Worm (Caenorhabditis elegans) whole organism, early embryonic: ENCODE results near the gene dmd-3.

Experiments
- B0310.2 ChIP-seq: sonication (generic microtip); optimal IDR thresholded peaks from 2 replicates; lab custom pipeline; 2016; ENCODE audit warnings: mild to moderate bottlenecking, missing genetic modification characterization, missing compliant biosample characterization
- F13C5.2 ChIP-seq: sonication (generic microtip); optimal IDR thresholded peaks from 2 replicates; lab custom pipeline; 2017; ENCODE audit warnings: mild to moderate bottlenecking, missing genetic modification characterization, inconsistent platforms, missing compliant biosample characterization
- aly-1 ChIP-seq: sonication (generic microtip); optimal IDR thresholded peaks from 2 replicates; lab custom pipeline; 2016; ENCODE audit warnings: missing genetic modification characterization, missing compliant biosample characterization
- ama-1 ChIP-seq: fragments of 150-350 bp; optimal IDR thresholded peaks from 2 replicates; lab custom pipeline; 2014
- ceh-13 ChIP-seq: fragments of 200-800 bp; sonication (Bioruptor generic); optimal IDR thresholded peaks from 2 replicates; lab custom pipeline; 2018; ENCODE audit warnings: mild to moderate bottlenecking, missing genetic modification characterization, missing compliant biosample characterization
- ceh-36 ChIP-seq: sonication (generic microtip); optimal IDR thresholded peaks from 2 replicates; lab custom pipeline; 2016; ENCODE audit warnings: missing genetic modification characterization, inconsistent platforms, missing compliant biosample characterization
- ets-7 ChIP-seq: sonication (generic microtip); optimal IDR thresholded peaks from 2 replicates; lab custom pipeline; 2016; ENCODE audit warnings: missing genotype, missing genetic modification characterization, missing compliant biosample characterization
- flt-1 ChIP-seq: fragments of 200-800 bp; sonication (Bioruptor generic); IDR thresholded peaks from 2 replicates; pipeline ENCODE4 v1.3.6; 2022; ENCODE audit warnings: missing genetic modification characterization, missing compliant biosample characterization
- hmbx-1 ChIP-seq: sonication (generic microtip); optimal IDR thresholded peaks from 2 replicates; lab custom pipeline; 2016; ENCODE audit warnings: mild to moderate bottlenecking, missing genetic modification characterization, missing compliant biosample characterization
- hmg-4 ChIP-seq: fragments of 200-800 bp; sonication (Bioruptor generic); optimal IDR thresholded peaks from 2 replicates; lab custom pipeline; 2018; ENCODE audit warnings: mild to moderate bottlenecking, missing genetic modification characterization, missing compliant biosample characterization
- hnd-1 ChIP-seq: sonication (generic microtip); optimal IDR thresholded peaks from 2 replicates; lab custom pipeline; 2016; ENCODE audit warnings: missing genetic modification characterization, missing compliant biosample characterization
- pes-1 ChIP-seq: fragments of 200-800 bp; sonication (Bioruptor generic); IDR thresholded peaks from 2 replicates; pipeline ENCODE4 v1.3.6; 2022; ENCODE audit warnings: missing genetic modification reagents, missing genetic modification characterization, missing compliant biosample characterization
- scrt-1 ChIP-seq: fragments of 200-800 bp; sonication (Bioruptor generic); IDR thresholded peaks from 2 replicates; pipeline ENCODE4 v1.3.6; 2022; ENCODE audit warnings: missing genetic modification characterization, missing compliant biosample characterization
- sea-1 ChIP-seq: fragments of 200-800 bp; sonication (Bioruptor generic); conservative IDR thresholded peaks from 2 replicates; pipeline ENCODE4 v1.3.6; 2022; ENCODE audit warnings: missing genetic modification characterization, missing compliant biosample characterization
- tbx-11 ChIP-seq: fragments of 200-800 bp; sonication (Bioruptor generic); IDR thresholded peaks from 2 replicates; pipeline ENCODE4 v1.3.6; 2022; ENCODE audit warnings: missing genetic modification characterization, missing compliant biosample characterization
- tbx-37 ChIP-seq: fragments of 200-800 bp; sonication (Bioruptor generic); conservative IDR thresholded peaks from 2 replicates; pipeline ENCODE4 v1.3.6; 2022; ENCODE audit warnings: missing genetic modification reagents, missing genetic modification characterization, missing compliant biosample characterization
- tra-4 ChIP-seq: sonication (generic microtip); optimal IDR thresholded peaks from 2 replicates; lab custom pipeline; 2017; ENCODE audit warnings: missing genetic modification characterization, missing compliant biosample characterization

dmd-3 gene

DNA sequence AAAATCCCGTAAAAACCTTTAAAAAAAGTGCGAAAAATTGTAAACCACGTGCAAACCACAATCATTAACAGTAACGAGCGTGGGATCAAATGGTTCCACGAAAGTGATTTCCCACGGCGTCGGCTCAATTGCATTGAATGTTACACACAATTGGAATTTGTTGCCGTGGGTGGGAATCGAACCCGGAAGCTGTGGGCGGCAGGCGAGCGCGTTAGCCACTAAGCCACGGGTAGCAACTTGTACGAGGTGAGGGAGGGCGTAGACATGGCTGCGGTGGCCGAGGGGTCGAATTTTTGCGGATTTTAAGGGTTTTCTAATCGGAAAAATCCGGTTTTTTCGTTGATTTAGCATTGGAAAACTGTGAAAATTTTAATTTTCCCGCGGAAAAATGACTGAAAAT is 12.0 kb downstream of the dmd-3 start:
- TF ChIP-seq flt-1 (GFP tag; lab: Robert Waterston, UW) (peak; percentile 99), sea-1 (peak; percentile 99), ama-1 (lab: Kevin White, UChicago) (peak; percentile 15), tbx-11 (GFP tag; lab: Robert Waterston, UW) (peak; percentile 99), ets-7 (tag; lab: Kevin White, UChicago) (peak; percentile 95), ceh-13 (peak; percentile 99), hmbx-1 (tag; lab: Kevin White, UChicago) (peak; percentile 93), B0310.2 (peak; percentile 98), tra-4 (tag; lab: Kevin White, UChicago) (peak; percentile 94), pes-1 (GFP tag; lab: Robert Waterston, UW) (peak; percentile 98), scrt-1 (GFP tag; lab: Robert Waterston, UW) (peak; percentile 99), aly-1 (peak; percentile 99), hmg-4 (GFP tag; lab: Kevin White, UChicago) (peak; percentile 99), ceh-36 (tag; lab: Kevin White, UChicago) (peak; percentile 98), F13C5.2 (peak; percentile 100), hnd-1 (tag; lab: Kevin White, UChicago) (peak; percentile 93), tbx-37 (peak; percentile 98)

DNA sequence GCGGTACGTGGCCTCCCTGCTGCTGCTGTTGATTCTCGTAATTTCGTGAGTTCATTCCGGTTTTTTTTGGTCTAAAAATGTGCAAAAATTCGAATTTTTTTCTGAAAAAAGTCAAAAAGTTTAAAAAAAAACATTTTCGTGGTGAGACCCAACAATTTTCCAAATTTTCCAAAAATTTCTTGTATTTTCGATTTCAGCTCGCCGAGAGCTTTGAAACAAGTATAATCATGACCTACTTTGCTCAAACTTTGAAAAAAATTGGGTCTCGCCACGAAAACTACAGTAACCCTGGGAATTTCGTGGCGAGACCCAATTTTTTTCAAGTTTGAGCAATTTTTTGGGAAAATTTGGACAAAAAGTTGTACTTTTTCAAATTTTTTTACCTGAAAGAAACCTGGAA is 14.2 kb downstream of the dmd-3 start, which contains the start of gene Y43F8C.6:
TSS of gene Y43F8C.6 (minus strand) at position 101 of the 400 bp plus-strand sequence.
- no peak for TF ChIP-seq scrt-1 (GFP tag; lab: Robert Waterston, UW)
- no peak for TF ChIP-seq hmg-4 (GFP tag; lab: Kevin White, UChicago)
- TF ChIP-seq sea-1: no peak
- TF ChIP-seq ets-7 (tag; lab: Kevin White, UChicago): no peak

DNA sequence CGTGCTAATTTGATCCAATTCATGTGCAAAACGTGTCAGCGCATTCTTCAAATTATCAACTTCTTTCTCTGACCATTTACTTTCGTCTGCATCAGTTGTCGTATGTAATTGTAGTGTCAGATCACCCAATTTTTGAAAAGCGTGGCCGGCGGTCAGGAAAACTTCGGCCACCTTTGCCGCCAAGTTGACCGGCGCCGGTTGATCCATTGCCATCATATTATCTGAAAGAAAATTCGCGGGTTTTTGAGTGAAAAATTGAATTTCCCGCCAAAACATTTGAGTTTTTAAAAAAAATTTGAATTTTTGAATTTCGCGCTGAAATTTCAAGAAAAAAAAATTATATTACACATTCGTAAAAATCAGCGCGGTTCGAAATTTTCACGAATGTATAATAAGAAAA is 17.2 kb downstream of the dmd-3 start:
- TF ChIP-seq hmbx-1 (tag; lab: Kevin White, UChicago): no peak
- no peak for TF ChIP-seq flt-1 (GFP tag; lab: Robert Waterston, UW)
- no peak for TF ChIP-seq ceh-13
- TF ChIP-seq tbx-11 (GFP tag; lab: Robert Waterston, UW): no peak
- no peak for TF ChIP-seq ets-7 (tag; lab: Kevin White, UChicago)
- TF ChIP-seq pes-1 (GFP tag; lab: Robert Waterston, UW): no peak
- TF ChIP-seq ceh-36 (tag; lab: Kevin White, UChicago): no peak
- no peak for TF ChIP-seq hnd-1 (tag; lab: Kevin White, UChicago)
- no peak for TF ChIP-seq aly-1
- TF ChIP-seq tra-4 (tag; lab: Kevin White, UChicago): no peak
- no peak for TF ChIP-seq scrt-1 (GFP tag; lab: Robert Waterston, UW)
- TF ChIP-seq sea-1: no peak

DNA sequence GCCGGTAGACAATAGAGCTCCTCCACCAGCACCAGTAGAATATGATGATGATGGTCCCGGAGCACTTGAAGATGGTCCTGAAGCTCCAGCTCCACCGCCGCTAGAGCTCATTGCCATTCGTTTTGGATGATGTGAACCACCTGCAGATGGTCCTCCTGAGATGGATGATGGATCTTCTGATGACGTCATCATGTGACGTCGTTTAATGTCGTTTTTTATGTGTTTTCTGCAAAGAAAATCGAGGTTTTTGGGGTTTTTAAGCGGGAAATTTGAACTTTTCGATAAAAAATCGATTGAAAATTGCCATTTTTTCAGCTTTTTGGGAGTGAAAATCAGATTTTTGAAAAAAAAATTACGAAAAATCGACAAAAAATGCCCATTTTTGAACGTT is 18.9 kb downstream of the dmd-3 start:
- TF ChIP-seq hnd-1 (tag; lab: Kevin White, UChicago) (no peak), ceh-36 (tag; lab: Kevin White, UChicago) (no peak), flt-1 (GFP tag; lab: Robert Waterston, UW) (no peak), tbx-37 (no peak), pes-1 (GFP tag; lab: Robert Waterston, UW) (no peak), scrt-1 (GFP tag; lab: Robert Waterston, UW) (no peak), sea-1 (no peak), ama-1 (lab: Kevin White, UChicago) (no peak), hmbx-1 (tag; lab: Kevin White, UChicago) (no peak), aly-1 (no peak), hmg-4 (GFP tag; lab: Kevin White, UChicago) (no peak), B0310.2 (no peak), F13C5.2 (no peak), tbx-11 (GFP tag; lab: Robert Waterston, UW) (no peak), tra-4 (tag; lab: Kevin White, UChicago) (no peak), ets-7 (tag; lab: Kevin White, UChicago) (no peak), ceh-13 (no peak)

DNA sequence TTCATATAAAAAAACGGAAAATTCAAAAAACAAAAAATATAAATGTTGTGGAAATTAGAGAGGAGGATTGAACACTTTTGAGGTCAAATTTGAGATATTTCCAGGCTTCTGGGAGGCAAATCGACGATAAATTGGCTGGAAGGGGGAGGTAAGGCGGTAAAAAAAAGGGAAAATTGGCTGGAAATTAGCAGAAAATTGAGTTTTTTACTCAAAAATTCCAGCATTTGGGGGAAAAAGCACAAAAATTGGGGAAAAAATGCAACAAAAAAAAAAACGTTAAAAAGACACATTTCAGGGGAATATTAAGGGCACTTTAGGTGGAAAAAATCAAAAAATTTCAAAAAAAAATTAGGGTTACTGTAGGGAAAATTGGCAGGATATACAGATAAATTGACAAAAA is 20.9 kb downstream of the dmd-3 start:
- TF ChIP-seq tbx-37 (0 out of 2 replicates have a peak, but pooled peaks have one; percentile 8), B0310.2 (no peak)

DNA sequence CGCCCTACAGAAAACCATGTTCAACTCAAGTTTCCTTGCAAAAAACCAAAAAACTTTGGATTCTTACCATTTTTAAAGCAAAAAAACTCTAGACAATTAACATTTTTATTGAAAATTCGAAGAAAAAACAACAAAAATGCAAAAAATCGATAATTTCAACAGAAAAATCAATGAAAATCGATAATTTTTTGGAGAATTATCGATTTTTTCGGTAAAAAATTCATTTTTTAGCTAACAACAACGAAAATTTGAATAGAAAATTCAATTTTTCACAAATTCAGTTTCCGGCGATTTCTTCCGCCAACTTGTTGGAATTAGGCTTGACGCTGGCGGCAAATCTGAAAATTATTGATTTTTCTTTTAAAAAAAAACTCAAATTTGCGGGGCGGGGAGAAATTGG is 22.1 kb downstream of the dmd-3 start:
- TF ChIP-seq aly-1 (no peak), B0310.2 (no peak), hnd-1 (tag; lab: Kevin White, UChicago) (no peak), tbx-11 (GFP tag; lab: Robert Waterston, UW) (no peak), tbx-37 (no peak), sea-1 (no peak), ama-1 (lab: Kevin White, UChicago) (no peak), flt-1 (GFP tag; lab: Robert Waterston, UW) (no peak), pes-1 (GFP tag; lab: Robert Waterston, UW) (no peak), hmg-4 (GFP tag; lab: Kevin White, UChicago) (no peak), ceh-13 (no peak), tra-4 (tag; lab: Kevin White, UChicago) (no peak), F13C5.2 (no peak), ets-7 (tag; lab: Kevin White, UChicago) (no peak), hmbx-1 (tag; lab: Kevin White, UChicago) (no peak), scrt-1 (GFP tag; lab: Robert Waterston, UW) (no peak), ceh-36 (tag; lab: Kevin White, UChicago) (no peak)

DNA sequence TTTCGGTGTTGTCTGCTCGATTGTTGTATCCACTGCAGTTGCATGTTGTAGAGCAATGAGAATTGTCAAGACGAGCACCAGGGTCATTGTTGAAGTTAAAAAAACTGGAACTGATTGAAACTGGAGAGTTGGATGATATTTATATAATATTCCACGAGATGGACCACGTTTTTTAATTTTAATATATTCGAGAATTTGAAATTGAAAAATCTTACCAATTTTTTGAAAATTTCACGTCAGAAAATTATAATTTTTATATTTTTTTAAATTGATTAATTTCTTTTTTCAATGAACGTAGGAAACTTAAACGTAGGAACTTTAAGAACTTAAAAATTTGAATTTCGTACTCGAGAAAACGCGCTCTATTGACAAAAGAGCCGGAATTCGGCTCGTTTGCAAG is 22.5 kb downstream of the dmd-3 start, which contains the start of gene Y43F8C.5:
TSS of gene Y43F8C.5 (minus strand) at position 101 of the 400 bp plus-strand sequence.
- no peak for TF ChIP-seq hnd-1 (tag; lab: Kevin White, UChicago)
- TF ChIP-seq hmbx-1 (tag; lab: Kevin White, UChicago): no peak

DNA sequence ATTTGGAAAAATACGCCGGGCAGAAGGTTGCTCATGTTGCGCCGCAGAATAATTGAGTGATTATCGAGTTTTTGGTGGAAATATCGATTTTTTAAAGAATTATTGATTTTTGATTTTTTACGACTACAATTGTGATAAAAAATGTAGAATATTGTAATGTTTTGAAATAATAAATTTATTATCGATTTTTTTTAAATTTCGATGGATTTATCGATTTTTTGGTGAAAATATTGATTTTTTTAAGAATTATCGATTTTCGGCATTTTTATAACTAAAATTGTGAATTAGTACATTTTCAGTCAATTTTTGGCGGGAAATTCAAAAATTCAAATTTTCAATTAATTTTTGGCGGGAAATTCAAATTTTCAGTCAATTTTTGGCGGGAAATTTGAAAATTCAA is 24.5 kb downstream of the dmd-3 start:
- no peak for TF ChIP-seq ets-7 (tag; lab: Kevin White, UChicago)
- no peak for TF ChIP-seq B0310.2
- no peak for TF ChIP-seq ceh-36 (tag; lab: Kevin White, UChicago)
- TF ChIP-seq ceh-13: no peak
- no peak for TF ChIP-seq hmbx-1 (tag; lab: Kevin White, UChicago)
- no peak for TF ChIP-seq tra-4 (tag; lab: Kevin White, UChicago)
- no peak for TF ChIP-seq tbx-11 (GFP tag; lab: Robert Waterston, UW)
- no peak for TF ChIP-seq flt-1 (GFP tag; lab: Robert Waterston, UW)
- TF ChIP-seq scrt-1 (GFP tag; lab: Robert Waterston, UW): no peak
- no peak for TF ChIP-seq tbx-37
- no peak for TF ChIP-seq pes-1 (GFP tag; lab: Robert Waterston, UW)
- TF ChIP-seq hmg-4 (GFP tag; lab: Kevin White, UChicago): no peak
- TF ChIP-seq sea-1: no peak
- no peak for TF ChIP-seq F13C5.2
